Worm (Caenorhabditis elegans): ENCODE results near the gene srz-78.

Gene srz-78

ce11 chrIV:3514467-3514866, 22.9 kb downstream of the srz-78 start, which contains the start of gene tsg-101:
TSS of gene tsg-101 (minus strand) at chrIV:3514567.
- TF ChIP-seq elt-4 (tag; optimal IDR thresholded peaks at IDR 0.05) = no peak
- no peak for TF ChIP-seq ttx-3 (tag; optimal IDR thresholded peaks at IDR 0.05)
- TF ChIP-seq hlh-15 (tag; optimal IDR thresholded peaks at IDR 0.05) = no peak
- no peak for TF ChIP-seq ceh-31 (tag; optimal IDR thresholded peaks at IDR 0.05)
- TF ChIP-seq ceh-19 (GFP tag; optimal IDR thresholded peaks at IDR 0.05) = no peak
- no peak for TF ChIP-seq hlh-30 (tag; optimal IDR thresholded peaks at IDR 0.05; ENCODE audit: insufficient read depth)
- no peak for TF ChIP-seq syd-9 (tag; optimal IDR thresholded peaks at IDR 0.05)
- no peak for TF ChIP-seq ceh-45 (GFP tag; IDR thresholded peaks at IDR 0.05)
- no peak for TF ChIP-seq unc-42 (tag; optimal IDR thresholded peaks at IDR 0.05)
- no peak for TF ChIP-seq pha-4 (tag; optimal IDR thresholded peaks at IDR 0.05)
- TF ChIP-seq lim-6 (tag; optimal IDR thresholded peaks at IDR 0.05) = no peak
- no peak for TF ChIP-seq pax-1 (tag; optimal IDR thresholded peaks at IDR 0.05)
- TF ChIP-seq F13H6.1 (tag; optimal IDR thresholded peaks at IDR 0.05) = no peak
- TF ChIP-seq ceh-9 (tag; optimal IDR thresholded peaks at IDR 0.05) = no peak
- no peak for TF ChIP-seq pha-2 (tag; optimal IDR thresholded peaks at IDR 0.05)
- TF ChIP-seq pros-1 (tag; optimal IDR thresholded peaks at IDR 0.05) = no peak
- no peak for TF ChIP-seq ztf-16 (tag; optimal IDR thresholded peaks at IDR 0.05)
- TF ChIP-seq sox-4 (tag; optimal IDR thresholded peaks at IDR 0.05) = no peak
- TF ChIP-seq elt-2 (tag; optimal IDR thresholded peaks at IDR 0.05) = no peak
- no peak for TF ChIP-seq fkh-6 (tag; optimal IDR thresholded peaks at IDR 0.05)

DNA sequence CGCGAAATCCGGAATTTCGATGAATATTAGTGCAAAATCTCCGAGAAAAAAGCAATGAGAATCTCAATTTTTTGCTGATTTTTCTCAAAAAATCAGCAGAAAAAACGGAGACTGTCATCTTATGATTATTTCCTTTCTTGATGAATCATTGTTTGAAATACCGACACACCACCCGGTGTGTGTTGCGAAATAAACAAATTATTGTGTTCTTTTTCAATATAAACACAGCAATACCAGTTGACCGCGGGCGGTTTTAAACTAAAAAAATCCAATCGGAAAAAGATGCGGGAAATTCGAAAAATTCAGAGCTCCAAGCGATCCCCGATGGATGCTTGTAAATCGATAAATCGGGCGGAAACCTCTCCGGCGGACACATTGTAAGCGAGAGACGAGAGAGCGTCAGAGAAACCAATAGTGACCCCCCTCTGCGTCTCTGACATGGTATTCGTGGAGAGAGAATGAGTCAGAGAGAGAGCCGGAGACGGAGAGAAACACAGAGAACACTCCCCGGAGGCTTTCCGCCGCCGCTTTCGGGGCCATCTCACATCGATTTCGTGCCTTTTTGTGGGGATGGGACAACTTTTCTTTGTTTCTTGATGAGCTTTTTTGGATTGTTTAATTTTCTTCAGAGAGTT, 24.0 kb downstream of the srz-78 start:
- no peak for TF ChIP-seq hlh-30 (tag; optimal IDR thresholded peaks at IDR 0.05; ENCODE audit: insufficient read depth)
- TF ChIP-seq mec-3 (tag; optimal IDR thresholded peaks at IDR 0.05; ENCODE audit: borderline replicate concordance) = no peak
- TF ChIP-seq K09A11.1 (tag; optimal IDR thresholded peaks at IDR 0.05; ENCODE audit: insufficient read depth) = no peak
- TF ChIP-seq npax-4 (tag; optimal IDR thresholded peaks at IDR 0.05) = no peak
- no peak for TF ChIP-seq ceh-30 (tag; optimal IDR thresholded peaks at IDR 0.05)
- no peak for TF ChIP-seq pqm-1 (tag; optimal IDR thresholded peaks at IDR 0.05)
- TF ChIP-seq nfya-1 (tag; optimal IDR thresholded peaks at IDR 0.05) = peak; percentile 79
- peak; percentile 28 for TF ChIP-seq ceh-34 (tag; optimal IDR thresholded peaks at IDR 0.05)
- no peak for TF ChIP-seq sox-2 (GFP tag; IDR thresholded peaks at IDR 0.05)
- peak; percentile 23 for TF ChIP-seq ceh-18 (tag; optimal IDR thresholded peaks at IDR 0.05)
- TF ChIP-seq sdc-2 (tag; optimal IDR thresholded peaks at IDR 0.05) = no peak
- no peak for TF ChIP-seq lin-11 (tag; optimal IDR thresholded peaks at IDR 0.05)
- no peak for TF ChIP-seq elt-4 (tag; optimal IDR thresholded peaks at IDR 0.05)
- TF ChIP-seq rnt-1 (tag; optimal IDR thresholded peaks at IDR 0.05) = no peak
- peak; percentile 87 for TF ChIP-seq unc-55 (GFP tag; optimal IDR thresholded peaks at IDR 0.05)
- peak; percentile 0 for TF ChIP-seq elt-2 (tag; optimal IDR thresholded peaks at IDR 0.05)
- TF ChIP-seq tbx-2 (tag; optimal IDR thresholded peaks at IDR 0.05) = peak; percentile 33
- peak; percentile 14 for TF ChIP-seq unc-42 (tag; optimal IDR thresholded peaks at IDR 0.05)
- no peak for TF ChIP-seq pros-1 (tag; optimal IDR thresholded peaks at IDR 0.05)
- no peak for TF ChIP-seq ceh-2 (tag; optimal IDR thresholded peaks at IDR 0.05)
- no peak for TF ChIP-seq odd-2 (tag; optimal IDR thresholded peaks at IDR 0.05)
- no peak for TF ChIP-seq dmd-4 (tag; optimal IDR thresholded peaks at IDR 0.05; ENCODE audit: borderline replicate concordance)
- peak; percentile 71 for TF ChIP-seq ceh-31 (tag; optimal IDR thresholded peaks at IDR 0.05)
- TF ChIP-seq tbx-7 (tag; optimal IDR thresholded peaks at IDR 0.05) = no peak
- no peak for TF ChIP-seq pha-2 (tag; optimal IDR thresholded peaks at IDR 0.05)
- no peak for TF ChIP-seq unc-86 (tag; optimal IDR thresholded peaks at IDR 0.05)
- no peak for TF ChIP-seq fkh-10 (GFP tag; optimal IDR thresholded peaks at IDR 0.05)
- no peak for TF ChIP-seq nhr-232 (tag; optimal IDR thresholded peaks at IDR 0.05)
- peak; percentile 89 for TF ChIP-seq ceh-48 (tag; optimal IDR thresholded peaks at IDR 0.05)
- TF ChIP-seq ref-2 (tag; optimal IDR thresholded peaks at IDR 0.05) = peak; percentile 33
- no peak for TF ChIP-seq C38D4.7 (GFP tag; optimal IDR thresholded peaks at IDR 0.05)
- no peak for TF ChIP-seq ceh-14 (tag; optimal IDR thresholded peaks at IDR 0.05)
- TF ChIP-seq Y22D7AL.16 (tag; optimal IDR thresholded peaks at IDR 0.05) = no peak
- peak; percentile 50 for TF ChIP-seq F13H6.1 (tag; optimal IDR thresholded peaks at IDR 0.05)

All from whole organism, late embryonic.